Worm (Caenorhabditis elegans): ENCODE measurements around the gene gfat-2.
"Not testable (repeated sequence)": the region's sequence is repeated elsewhere in the genome, so short reads cannot be mapped to it uniquely, and the experiment has no call there.

The gfat-2 gene

DNA sequence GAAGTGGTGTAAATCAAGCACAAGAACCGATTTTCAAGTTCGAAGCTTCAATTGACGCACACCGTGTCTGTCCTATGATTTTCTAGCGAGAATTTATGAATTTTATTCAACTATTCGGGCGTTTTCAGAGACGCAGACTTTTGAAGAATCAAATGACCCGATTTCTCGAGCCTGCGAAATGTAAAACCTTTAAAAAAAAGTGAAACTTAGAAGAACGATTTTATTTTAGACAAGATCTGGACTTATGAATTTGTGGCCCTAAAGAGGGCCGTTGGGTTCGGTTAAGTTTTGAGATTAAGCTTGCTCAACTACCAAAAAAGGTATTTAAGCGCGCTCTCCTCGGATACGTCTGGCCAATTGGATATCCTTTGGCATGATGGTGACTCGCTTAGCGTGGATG is 3.9 kb upstream of the gfat-2 start:
- TF ChIP-seq efl-1 (optimal IDR thresholded peaks at IDR 0.05), result not testable (repeated sequence)
- peak in 1 of 2 experiments; percentile 21 for TF ChIP-seq efl-1 (GFP tag; optimal IDR thresholded peaks at IDR 0.05 in 1 of 2)

DNA sequence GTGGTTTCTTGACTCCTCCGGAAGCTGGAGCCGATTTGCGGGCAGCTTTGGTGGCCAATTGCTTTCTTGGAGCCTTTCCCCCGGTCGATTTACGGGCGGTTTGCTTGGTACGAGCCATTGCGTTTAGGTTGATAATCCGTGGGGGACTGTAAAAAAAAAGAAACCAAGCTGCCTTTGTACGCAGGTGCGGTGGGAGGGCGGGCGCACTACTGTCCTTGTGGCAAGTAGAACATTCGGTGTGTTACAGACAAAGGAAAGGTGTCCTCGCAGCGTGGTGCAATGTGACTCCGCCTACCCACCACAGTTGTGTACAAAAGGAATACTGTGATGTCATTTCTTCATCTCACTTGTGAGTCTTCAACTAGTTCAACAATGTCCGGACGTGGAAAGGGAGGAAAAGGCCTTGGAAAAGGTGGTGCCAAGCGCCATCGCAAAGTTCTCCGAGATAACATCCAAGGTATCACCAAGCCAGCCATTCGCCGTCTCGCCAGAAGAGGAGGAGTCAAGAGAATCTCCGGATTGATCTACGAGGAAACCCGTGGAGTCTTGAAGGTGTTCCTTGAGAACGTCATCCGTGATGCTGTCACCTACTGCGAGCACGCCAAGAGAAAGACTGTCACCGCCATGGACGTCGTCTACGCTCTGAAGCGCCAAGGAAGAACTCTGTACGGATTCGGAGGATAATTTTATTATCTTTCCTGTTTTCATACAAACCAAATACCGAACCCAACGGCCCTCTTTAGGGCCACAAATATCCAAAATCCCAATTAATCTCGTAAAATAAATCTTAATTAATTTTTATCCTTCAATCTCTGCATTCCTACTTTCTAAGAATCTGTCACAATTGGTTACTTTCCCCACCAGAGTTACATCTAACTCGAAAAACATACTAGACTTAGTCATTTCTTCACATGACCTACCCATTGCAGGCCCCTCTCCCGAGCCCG is 3.0 kb upstream of the gfat-2 start, which contains the start of the genes his-63 and his-64:
Gene his-63 (minus strand): TSS at position 118 of the 947 bp plus-strand sequence.
Gene his-64 (plus strand): TSS at position 373 of the 947 bp plus-strand sequence.
- TF ChIP-seq nhr-85 (tag) (peak; percentile 14), nhr-19 (GFP tag; conservative IDR thresholded peaks at IDR 0.05) (0 out of 2 replicates have a peak, but pooled peaks have one; percentile 18), ztf-11 (tag; optimal IDR thresholded peaks at IDR 0.05) (peak in 1 of 2 experiments; percentile 46)

ce11 chrIV:11414920-11415319 is 4.9 kb downstream of the gfat-2 start, which contains the start of gene F22B3.10:
F22B3.10 (minus strand) TSS chrIV:11415020.
- TF ChIP-seq pax-3 (tag; optimal IDR thresholded peaks at IDR 0.05) (no peak), mep-1 (tag; optimal IDR thresholded peaks at IDR 0.05) (no peak), elt-2 (tag; optimal IDR thresholded peaks at IDR 0.05) (no peak), nhr-90 (tag; optimal IDR thresholded peaks at IDR 0.05; ENCODE audit: poor library complexity) (no peak), C34B4.2 (tag; optimal IDR thresholded peaks at IDR 0.05) (no peak), nhr-85 (tag) (no peak), ceh-82 (tag; optimal IDR thresholded peaks at IDR 0.05) (no peak), ceh-63 (GFP tag; optimal IDR thresholded peaks at IDR 0.05) (no peak), alr-1 (tag; optimal IDR thresholded peaks at IDR 0.05; ENCODE audit: borderline replicate concordance) (no peak), nhr-28 (tag; optimal IDR thresholded peaks at IDR 0.05) (no peak), aha-1 (tag; optimal IDR thresholded peaks at IDR 0.05) (no peak)

ce11 chrIV:11416724-11417123 is 6.7 kb downstream of the gfat-2 start, which contains the start of gene F22B3.5:
F22B3.5 (minus strand) TSS chrIV:11416824.
- not testable (repeated sequence) for TF ChIP-seq ceh-90, lin-15B, nhr-47 (tag; optimal IDR thresholded peaks at IDR 0.05)

- no peak for TF ChIP-seq sox-4 (tag; optimal IDR thresholded peaks at IDR 0.05)
- TF ChIP-seq C16A3.4 (tag; optimal IDR thresholded peaks at IDR 0.05), result no peak
Measured at ce11 chrIV:11421696-11422095, 11.7 kb downstream of the gfat-2 start, which contains the start of gene F22B3.7. F22B3.7 (minus strand) TSS chrIV:11421796.

ce11 chrIV:11424830-11425229 is 14.8 kb downstream of the gfat-2 start, which contains the start of gene F22B3.8:
F22B3.8 (minus strand) TSS chrIV:11424930.
- TF ChIP-seq unc-30 (tag; optimal IDR thresholded peaks at IDR 0.05), result no peak
- TF ChIP-seq mep-1 (tag; optimal IDR thresholded peaks at IDR 0.05), result no peak
- no peak for TF ChIP-seq ceh-8 (GFP tag; optimal IDR thresholded peaks at IDR 0.05)
- TF ChIP-seq fkh-8 (tag; optimal IDR thresholded peaks at IDR 0.05), result no peak
- TF ChIP-seq aly-2 (tag; optimal IDR thresholded peaks at IDR 0.05), result no peak
- no peak for TF ChIP-seq lin-35 (GFP tag; optimal IDR thresholded peaks at IDR 0.05)
- no peak for TF ChIP-seq elt-2 (tag; optimal IDR thresholded peaks at IDR 0.05)
- no peak for TF ChIP-seq fkh-10 (GFP tag; optimal IDR thresholded peaks at IDR 0.05)
- no peak for TF ChIP-seq xbp-1 (tag; optimal IDR thresholded peaks at IDR 0.05)
- no peak for TF ChIP-seq aha-1 (tag; optimal IDR thresholded peaks at IDR 0.05)
- no peak for TF ChIP-seq lin-15B (tag; optimal IDR thresholded peaks at IDR 0.05)
- TF ChIP-seq zag-1 (tag; optimal IDR thresholded peaks at IDR 0.05), result no peak
- TF ChIP-seq vab-15 (tag; optimal IDR thresholded peaks at IDR 0.05), result no peak
- TF ChIP-seq ets-5 (GFP tag; IDR thresholded peaks at IDR 0.05), result no peak
- no peak for TF ChIP-seq alr-1 (tag; optimal IDR thresholded peaks at IDR 0.05; ENCODE audit: borderline replicate concordance)
